Worm (Caenorhabditis elegans) whole organism, young adult: ENCODE data around the gene best-17.

Experiments used
- B0019.2 ChIP-seq: fragments of 200-800 bp; sonication (Bioruptor generic); conservative IDR thresholded peaks from 2 replicates; pipeline ENCODE4 v1.3.6; 2022; ENCODE audit warnings: missing genetic modification reagents, missing genetic modification characterization, missing compliant biosample characterization
- B0035.1 ChIP-seq: sonication (generic microtip); optimal IDR thresholded peaks from 2 replicates; lab custom pipeline; 2016; ENCODE audit warnings: missing genetic modification characterization, mild to moderate bottlenecking, missing compliant biosample characterization, missing genotype, missing genetic modification reagents
- B0261.1 ChIP-seq: sonication (generic microtip); optimal IDR thresholded peaks from 2 replicates; lab custom pipeline; 2016; ENCODE audit warnings: mild to moderate bottlenecking, missing genetic modification characterization, moderate library complexity, missing compliant biosample characterization
- F10E7.11 ChIP-seq: sonication (generic microtip); optimal IDR thresholded peaks from 2 replicates; lab custom pipeline; 2017; ENCODE audit warnings: mild to moderate bottlenecking, missing genetic modification characterization, moderate library complexity, missing compliant biosample characterization
- F22D6.2 ChIP-seq: sonication (generic microtip); optimal IDR thresholded peaks from 2 replicates; lab custom pipeline; 2016; ENCODE audit warnings: mild to moderate bottlenecking, missing genetic modification characterization, missing compliant biosample characterization
- F49E8.2 ChIP-seq: sonication (generic microtip); optimal IDR thresholded peaks from 3 replicates; lab custom pipeline; 2017; ENCODE audit warnings: missing genetic modification characterization, mild to moderate bottlenecking, missing compliant biosample characterization, antibody characterized with exemption, moderate library complexity; ENCODE audit not compliant: insufficient read depth
- F57A8.1 ChIP-seq: fragments of 200-800 bp; sonication (Bioruptor generic); optimal IDR thresholded peaks from 2 replicates; lab custom pipeline; 2018; ENCODE audit warnings: mild to moderate bottlenecking, missing genetic modification characterization, moderate library complexity, missing compliant biosample characterization
- F57C9.4 ChIP-seq: sonication (generic microtip); optimal IDR thresholded peaks from 2 replicates; lab custom pipeline; 2017; ENCODE audit warnings: mild to moderate bottlenecking, missing genetic modification characterization, missing compliant biosample characterization
- T07F8.4 ChIP-seq: sonication (generic microtip); optimal IDR thresholded peaks from 2 replicates; lab custom pipeline; 2016; ENCODE audit warnings: mild to moderate bottlenecking, missing genetic modification characterization, moderate library complexity, missing compliant biosample characterization
- Y56A3A.18 ChIP-seq: fragments of 200-800 bp; sonication (Bioruptor generic); IDR thresholded peaks from 2 replicates; pipeline ENCODE4 v1.3.6; 2022; ENCODE audit warnings: missing genetic modification reagents, missing genetic modification characterization, missing compliant biosample characterization
- ZK185.1 ChIP-seq: sonication (generic microtip); optimal IDR thresholded peaks from 2 replicates; lab custom pipeline; 2016; ENCODE audit warnings: mild to moderate bottlenecking, missing genetic modification characterization, missing compliant biosample characterization; ENCODE audit not compliant: poor library complexity, severe bottlenecking
- akir-1 ChIP-seq: fragments of 200-800 bp; sonication (Bioruptor generic); optimal IDR thresholded peaks from 2 replicates; lab custom pipeline; 2018; ENCODE audit warnings: mild to moderate bottlenecking, missing genetic modification characterization, moderate library complexity, missing compliant biosample characterization
- cebp-1 ChIP-seq, 2 experiments: fragments of 200-800 bp in 1 of 2; sonication (Bioruptor generic) in 1 of 2; sonication (generic microtip) in 1 of 2; IDR thresholded peaks in 1 of 2; optimal IDR thresholded peaks in 1 of 2; 2 replicates each; pipeline versions ENCODE4 v1.3.6 to Lab custom; 2017 to 2022; ENCODE audit warnings: missing compliant biosample characterization in 2 of 2, missing genetic modification characterization in 2 of 2, mild to moderate bottlenecking in 1 of 2, missing genetic modification reagents in 1 of 2, moderate library complexity in 1 of 2
- ceh-100 ChIP-seq: fragments of 200-800 bp; sonication (Bioruptor generic); IDR thresholded peaks from 2 replicates; pipeline ENCODE4 v1.3.6; 2022; ENCODE audit warnings: missing genetic modification reagents, missing genetic modification characterization, missing compliant biosample characterization
- chd-7 ChIP-seq: sonication (generic microtip); optimal IDR thresholded peaks from 2 replicates; lab custom pipeline; 2016; ENCODE audit warnings: mild to moderate bottlenecking, missing genetic modification characterization, moderate library complexity, missing compliant biosample characterization
- ekl-4 ChIP-seq: fragments of 200-800 bp; sonication (Bioruptor generic); IDR thresholded peaks from 2 replicates; pipeline ENCODE4 v1.3.6; 2022; ENCODE audit warnings: missing genetic modification reagents, missing genetic modification characterization, missing compliant biosample characterization
- fkh-3 ChIP-seq: sonication (generic microtip); optimal IDR thresholded peaks from 2 replicates; lab custom pipeline; 2016; ENCODE audit warnings: mild to moderate bottlenecking, missing genetic modification characterization, missing compliant biosample characterization
- him-1 ChIP-seq: sonication (generic microtip); optimal IDR thresholded peaks from 2 replicates; lab custom pipeline; 2016; ENCODE audit warnings: missing genotype, missing genetic modification reagents, missing genetic modification characterization, missing compliant biosample characterization
- hlh-12 ChIP-seq: sonication (generic microtip); optimal IDR thresholded peaks from 2 replicates; lab custom pipeline; 2016; ENCODE audit warnings: missing genetic modification characterization, missing compliant biosample characterization
- hmg-20 ChIP-seq: fragments of 200-800 bp; sonication (Bioruptor generic); IDR thresholded peaks from 2 replicates; pipeline ENCODE4 v1.3.6; 2022; ENCODE audit warnings: missing genetic modification reagents, missing genetic modification characterization, missing compliant biosample characterization
- lag-1 ChIP-seq: fragments of 200-800 bp; sonication (Bioruptor generic); IDR thresholded peaks from 2 replicates; pipeline ENCODE4 v1.3.6; 2022; ENCODE audit warnings: missing genetic modification reagents, missing genetic modification characterization, missing compliant biosample characterization
- let-607 ChIP-seq, 2 experiments: fragments of 200-800 bp in 1 of 2; sonication (Bioruptor generic) in 1 of 2; sonication (generic microtip) in 1 of 2; optimal IDR thresholded peaks; 2 replicates each; lab custom pipeline; 2016 to 2018; ENCODE audit warnings: mild to moderate bottlenecking in 2 of 2, missing compliant biosample characterization in 2 of 2, missing genetic modification characterization in 2 of 2, moderate library complexity in 2 of 2, missing genotype in 1 of 2
- lin-35 ChIP-seq, 3 experiments: fragments of 150-350 bp in 2 of 3; sonication (generic microtip) in 1 of 3; optimal IDR thresholded peaks; 2 replicates each; lab custom pipeline; 2014 to 2018; ENCODE audit warnings: missing biosample characterization in 3 of 3, missing genetic modification characterization in 3 of 3, missing genetic modification reagents in 3 of 3
- lin-40 ChIP-seq: sonication (generic microtip); optimal IDR thresholded peaks from 2 replicates; lab custom pipeline; 2016; ENCODE audit warnings: missing genetic modification characterization, mild to moderate bottlenecking, missing compliant biosample characterization, missing genotype, missing genetic modification reagents
- lin-54 ChIP-seq: fragments of 200-800 bp; sonication (Bioruptor generic); optimal IDR thresholded peaks from 2 replicates; lab custom pipeline; 2018; ENCODE audit warnings: mild to moderate bottlenecking, missing genetic modification characterization, missing compliant biosample characterization
- lsl-1 ChIP-seq: fragments of 200-800 bp; sonication (Bioruptor generic); optimal IDR thresholded peaks from 2 replicates; lab custom pipeline; 2018; ENCODE audit warnings: mild to moderate bottlenecking, missing genetic modification characterization, moderate library complexity, missing compliant biosample characterization
- madf-3 ChIP-seq: fragments of 200-800 bp; sonication (Bioruptor generic); IDR thresholded peaks from 2 replicates; pipeline ENCODE4 v1.3.6; 2022; ENCODE audit warnings: missing genetic modification reagents, missing genetic modification characterization, missing compliant biosample characterization
- nhr-27 ChIP-seq: fragments of 200-800 bp; sonication (Bioruptor generic); optimal IDR thresholded peaks from 2 replicates; lab custom pipeline; 2018; ENCODE audit warnings: mild to moderate bottlenecking, missing genetic modification characterization, moderate library complexity, missing compliant biosample characterization
- nhr-90 ChIP-seq: sonication (generic microtip); optimal IDR thresholded peaks from 2 replicates; lab custom pipeline; 2016; ENCODE audit warnings: missing genotype, mild to moderate bottlenecking, missing genetic modification characterization, missing compliant biosample characterization
- sdz-38 ChIP-seq: sonication (generic microtip); optimal IDR thresholded peaks from 2 replicates; lab custom pipeline; 2016; ENCODE audit warnings: missing genotype, missing genetic modification characterization, missing compliant biosample characterization
- ztf-25 ChIP-seq: fragments of 200-800 bp; sonication (Bioruptor generic); IDR thresholded peaks from 2 replicates; pipeline ENCODE4 v1.3.6; 2022; ENCODE audit warnings: missing genetic modification reagents, missing genetic modification characterization, missing compliant biosample characterization
- ztf-28 ChIP-seq: fragments of 200-800 bp; sonication (Bioruptor generic); IDR thresholded peaks from 2 replicates; pipeline ENCODE4 v1.3.6; 2022; ENCODE audit warnings: missing genetic modification reagents, missing genetic modification characterization, missing compliant biosample characterization

Gene best-17

DNA sequence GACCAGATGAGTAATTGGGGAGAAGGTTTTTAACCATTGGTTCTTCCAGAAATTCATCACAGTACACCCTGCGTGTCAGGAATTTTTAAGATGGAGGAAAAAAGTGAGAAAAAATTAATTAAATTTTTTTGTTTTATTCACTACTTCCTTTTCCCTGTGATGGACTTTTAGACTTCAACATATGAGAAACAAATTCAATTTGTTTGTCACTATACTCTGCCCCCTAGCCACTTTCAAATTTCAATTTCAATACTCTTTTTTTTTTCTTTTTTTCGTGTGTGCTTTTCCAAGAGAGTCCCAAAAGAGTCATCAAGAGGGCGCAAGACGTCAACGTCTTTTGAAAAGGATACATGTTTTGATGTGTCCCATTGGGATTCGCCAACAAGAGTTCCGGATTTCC is 3.3 kb upstream of the best-17 start:
- TF ChIP-seq F57A8.1 (GFP tag; lab: Kevin White, UChicago) (no peak), ZK185.1 (tag; lab: Kevin White, UChicago) (no peak), hlh-12 (tag; lab: Kevin White, UChicago) (no peak), B0035.1 (tag; lab: Kevin White, UChicago) (no peak), B0261.1 (tag; lab: Kevin White, UChicago) (no peak), lin-35 (GFP tag; optimal IDR thresholded peaks at IDR 0.05; lab: Kevin White, UChicago) (no peak), hmg-20 (GFP tag; lab: Robert Waterston, UW) (no peak), lag-1 (GFP tag; lab: Robert Waterston, UW) (no peak), akir-1 (GFP tag; lab: Kevin White, UChicago) (no peak), Y56A3A.18 (GFP tag; lab: Robert Waterston, UW) (no peak), let-607 (tag; optimal IDR thresholded peaks at IDR 0.05; lab: Kevin White, UChicago) (no peak), F49E8.2 (tag; lab: Kevin White, UChicago) (no peak), lsl-1 (no peak), ztf-28 (GFP tag; lab: Robert Waterston, UW) (no peak), B0019.2 (no peak), sdz-38 (tag; lab: Kevin White, UChicago) (no peak), ceh-100 (GFP tag; lab: Robert Waterston, UW) (no peak)

DNA sequence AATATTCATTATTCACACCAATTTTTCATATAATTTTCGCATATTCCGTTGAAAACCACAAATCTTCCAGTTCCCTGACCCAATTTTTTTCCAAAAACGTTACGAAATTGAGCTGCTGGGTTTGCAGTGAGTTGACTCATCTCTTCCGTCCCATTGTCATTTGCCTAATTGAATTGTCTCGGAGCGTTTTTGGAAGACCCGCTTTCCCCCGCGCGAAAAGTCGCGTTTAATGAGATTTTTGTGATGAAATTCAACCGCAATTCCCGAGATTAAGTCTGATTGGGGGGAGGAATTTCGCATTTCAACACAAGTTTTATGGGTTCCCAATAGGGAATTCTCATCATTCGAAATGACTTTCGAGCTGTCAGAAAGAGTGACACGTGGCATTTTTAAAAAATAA is 2.5 kb upstream of the best-17 start:
- no peak for TF ChIP-seq him-1
- TF ChIP-seq madf-3 = no peak
- TF ChIP-seq ekl-4 (GFP tag; lab: Robert Waterston, UW) = no peak
- no peak for TF ChIP-seq chd-7 (tag; lab: Kevin White, UChicago)
- TF ChIP-seq T07F8.4 (tag; lab: Kevin White, UChicago) = no peak
- TF ChIP-seq F57C9.4 (tag; lab: Kevin White, UChicago) = no peak

- TF ChIP-seq B0261.1 (tag; lab: Kevin White, UChicago) = no peak
- no peak for TF ChIP-seq lin-40 (tag; lab: Kevin White, UChicago)
- TF ChIP-seq lin-54 (GFP tag; lab: Kevin White, UChicago) = no peak
- no peak for TF ChIP-seq F22D6.2 (tag; lab: Kevin White, UChicago)
- no peak for TF ChIP-seq hlh-12 (tag; lab: Kevin White, UChicago)
- no peak for TF ChIP-seq F10E7.11 (tag; lab: Kevin White, UChicago)
- no peak for TF ChIP-seq nhr-90 (tag; lab: Kevin White, UChicago)
- no peak for TF ChIP-seq fkh-3 (tag; lab: Kevin White, UChicago)
- no peak for TF ChIP-seq nhr-27
- no peak for TF ChIP-seq ztf-25 (GFP tag; lab: Robert Waterston, UW)
- no peak for TF ChIP-seq cebp-1 (GFP tag; IDR thresholded peaks at IDR 0.05; lab: Robert Waterston, UW)
- no peak for TF ChIP-seq cebp-1 (tag; optimal IDR thresholded peaks at IDR 0.05; lab: Kevin White, UChicago)
- no peak for TF ChIP-seq F57A8.1 (GFP tag; lab: Kevin White, UChicago)
Observed at ce11 chrIII:605415-606054, 3.9 kb downstream of the best-17 start, which contains the start of the genes Y55B1AR.4 and ttr-7. Gene Y55B1AR.4, minus strand, starts transcription at chrIII:605515. Gene ttr-7, plus strand, starts transcription at chrIII:606004.
